Worm (Caenorhabditis elegans) whole organism, L1 larva: ENCODE results near the gene pqm-1.

Experiments used
- C16A3.4 ChIP-seq: fragments of 150-350 bp; optimal IDR thresholded peaks from 2 replicates; lab custom pipeline; 2014; ENCODE audit warnings: missing biosample characterization, missing genetic modification characterization
- C34B4.2 ChIP-seq: sonication (generic microtip); optimal IDR thresholded peaks from 2 replicates; lab custom pipeline; 2017; ENCODE audit warnings: mild to moderate bottlenecking, missing genetic modification characterization, missing compliant biosample characterization
- Y116A8C.19 ChIP-seq: sonication (generic microtip); optimal IDR thresholded peaks from 2 replicates; lab custom pipeline; 2016; ENCODE audit warnings: missing compliant biosample characterization, missing genetic modification characterization, borderline replicate concordance
- aly-2 ChIP-seq: fragments of 150-350 bp; optimal IDR thresholded peaks from 2 replicates; lab custom pipeline; 2014; ENCODE audit warnings: missing biosample characterization, missing genetic modification characterization
- ama-1 ChIP-seq: fragments of 150-350 bp; optimal IDR thresholded peaks from 2 replicates; lab custom pipeline; 2014
- ceh-82 ChIP-seq, 3 experiments: fragments of 150-350 bp in 1 of 3; sonication (generic microtip) in 2 of 3; optimal IDR thresholded peaks; 2 replicates each; lab custom pipeline; 2014 to 2017; ENCODE audit warnings: missing biosample characterization in 3 of 3, missing genetic modification characterization in 3 of 3
- ceh-88 ChIP-seq: fragments of 200-800 bp; sonication (Bioruptor generic); IDR thresholded peaks from 2 replicates; pipeline ENCODE4 v1.3.6; 2022; ENCODE audit warnings: missing genetic modification characterization, missing compliant biosample characterization
- ces-1 ChIP-seq: fragments of 150-350 bp; optimal IDR thresholded peaks from 2 replicates; lab custom pipeline; 2014; ENCODE audit warnings: missing biosample characterization, missing genetic modification reagents, missing genetic modification characterization
- dsc-1 ChIP-seq: sonication (generic microtip); optimal IDR thresholded peaks from 2 replicates; lab custom pipeline; 2016; ENCODE audit warnings: mild to moderate bottlenecking, missing genetic modification characterization, missing compliant biosample characterization
- efl-1 ChIP-seq, 4 experiments: fragments of 150-350 bp; optimal IDR thresholded peaks in 3 of 4; peaks in 1 of 4; 1 replicate in 1 of 4; 2 replicates in 3 of 4; lab custom pipeline; 2014; ENCODE audit warnings: missing biosample characterization in 2 of 4, missing genetic modification characterization in 2 of 4, missing genetic modification reagents in 2 of 4
- egl-13 ChIP-seq: sonication (generic microtip); optimal IDR thresholded peaks from 2 replicates; lab custom pipeline; 2016; ENCODE audit warnings: missing genotype, missing genetic modification reagents, missing genetic modification characterization, missing compliant biosample characterization
- egl-27 ChIP-seq, 2 experiments: fragments of 150-350 bp in 1 of 2; sonication (generic microtip); optimal IDR thresholded peaks; 3 replicates each; lab custom pipeline; 2017 to 2018; ENCODE audit warnings: missing biosample characterization in 2 of 2, missing genetic modification characterization in 2 of 2, missing genetic modification reagents in 2 of 2
- fkh-10 ChIP-seq: sonication (generic microtip); optimal IDR thresholded peaks from 2 replicates; lab custom pipeline; 2017; ENCODE audit warnings: missing biosample characterization, missing genetic modification reagents, missing genetic modification characterization
- grh-1 ChIP-seq: fragments of 200-800 bp; sonication (Bioruptor generic); IDR thresholded peaks from 2 replicates; pipeline ENCODE4 v1.3.6; 2022; ENCODE audit warnings: missing genetic modification reagents, missing genetic modification characterization, missing compliant biosample characterization
- hlh-17 ChIP-seq: fragments of 200-800 bp; sonication (Bioruptor generic); optimal IDR thresholded peaks from 2 replicates; lab custom pipeline; 2018; ENCODE audit warnings: missing genetic modification characterization, mild to moderate bottlenecking, missing compliant biosample characterization, moderate library complexity, borderline replicate concordance
- hpl-2 ChIP-seq: fragments of 150-350 bp; optimal IDR thresholded peaks from 2 replicates; lab custom pipeline; 2014; ENCODE audit warnings: missing biosample characterization, missing genetic modification reagents, missing genetic modification characterization
- isw-1 ChIP-seq: fragments of 200-800 bp; sonication (Bioruptor generic); IDR thresholded peaks from 2 replicates; pipeline ENCODE4 v1.3.6; 2022; ENCODE audit warnings: missing genetic modification characterization, missing compliant biosample characterization
- lin-13 ChIP-seq: fragments of 150-350 bp; optimal IDR thresholded peaks from 2 replicates; lab custom pipeline; 2014; ENCODE audit warnings: missing biosample characterization, missing genetic modification reagents, missing genetic modification characterization
- lin-14 ChIP-seq: fragments of 200-800 bp; sonication (Bioruptor generic); optimal IDR thresholded peaks from 2 replicates; lab custom pipeline; 2018; ENCODE audit warnings: mild to moderate bottlenecking, missing genetic modification characterization, moderate library complexity, missing compliant biosample characterization
- lir-3 ChIP-seq: sonication (generic microtip); optimal IDR thresholded peaks from 2 replicates; lab custom pipeline; 2016; ENCODE audit warnings: mild to moderate bottlenecking, missing genetic modification characterization, moderate library complexity, missing compliant biosample characterization; ENCODE audit not compliant: poor library complexity
- lsy-2 ChIP-seq, 2 experiments: fragments of 150-350 bp; optimal IDR thresholded peaks; 2 replicates each; lab custom pipeline; 2014; ENCODE audit warnings: missing biosample characterization in 2 of 2, missing genetic modification characterization in 2 of 2
- nhr-11 ChIP-seq: fragments of 150-350 bp; optimal IDR thresholded peaks from 2 replicates; lab custom pipeline; 2014; ENCODE audit warnings: missing biosample characterization, missing genetic modification characterization
- nhr-12 ChIP-seq: sonication (generic microtip); optimal IDR thresholded peaks from 2 replicates; lab custom pipeline; 2017; ENCODE audit warnings: missing biosample characterization, missing genetic modification characterization
- nhr-19 ChIP-seq: fragments of 200-800 bp; sonication (Bioruptor generic); conservative IDR thresholded peaks from 2 replicates; pipeline ENCODE4 v1.3.6; 2022; ENCODE audit warnings: missing genetic modification characterization, missing compliant biosample characterization
- nhr-20 ChIP-seq: sonication (generic microtip); optimal IDR thresholded peaks from 2 replicates; lab custom pipeline; 2016; ENCODE audit warnings: mild to moderate bottlenecking, missing genetic modification characterization, missing compliant biosample characterization
- nhr-237 ChIP-seq: fragments of 150-350 bp; optimal IDR thresholded peaks from 2 replicates; lab custom pipeline; 2014; ENCODE audit warnings: missing biosample characterization, missing genetic modification characterization
- nhr-71 ChIP-seq: sonication (generic microtip); optimal IDR thresholded peaks from 2 replicates; lab custom pipeline; 2016; ENCODE audit warnings: mild to moderate bottlenecking, missing genetic modification characterization, moderate library complexity, missing compliant biosample characterization
- nhr-76 ChIP-seq: sonication (generic microtip); optimal IDR thresholded peaks from 2 replicates; lab custom pipeline; 2017; ENCODE audit warnings: missing biosample characterization, missing genetic modification characterization
- nhr-77 ChIP-seq: fragments of 150-350 bp; optimal IDR thresholded peaks from 2 replicates; lab custom pipeline; 2014; ENCODE audit warnings: missing biosample characterization, missing genetic modification characterization
- nhr-85 ChIP-seq: sonication (generic microtip); peaks from one replicate; lab custom pipeline; 2016; ENCODE audit warnings: missing genetic modification characterization, inconsistent platforms, missing compliant biosample characterization
- pag-3 ChIP-seq: sonication (generic microtip); optimal IDR thresholded peaks from 2 replicates; lab custom pipeline; 2017; ENCODE audit warnings: missing genetic modification characterization, mild to moderate bottlenecking, missing compliant biosample characterization, antibody characterized with exemption, borderline replicate concordance; ENCODE audit not compliant: insufficient read depth
- pax-3 ChIP-seq: fragments of 200-800 bp; sonication (Bioruptor generic); optimal IDR thresholded peaks from 2 replicates; lab custom pipeline; 2018; ENCODE audit warnings: mild to moderate bottlenecking, missing genetic modification characterization, moderate library complexity, missing compliant biosample characterization
- pqm-1 ChIP-seq: sonication (generic microtip); optimal IDR thresholded peaks from 3 replicates; lab custom pipeline; 2017; ENCODE audit warnings: missing biosample characterization, missing genetic modification characterization
- rnt-1 ChIP-seq: sonication (generic microtip); optimal IDR thresholded peaks from 2 replicates; lab custom pipeline; 2016; ENCODE audit warnings: mild to moderate bottlenecking, missing genetic modification characterization, moderate library complexity, missing compliant biosample characterization
- snpc-4 ChIP-seq: fragments of 150-350 bp; optimal IDR thresholded peaks from 2 replicates; lab custom pipeline; 2014; ENCODE audit warnings: missing biosample characterization, missing genetic modification characterization
- snu-23 ChIP-seq: sonication (generic microtip); optimal IDR thresholded peaks from 2 replicates; lab custom pipeline; 2016; ENCODE audit warnings: missing genetic modification characterization, missing compliant biosample characterization
- sup-37 ChIP-seq: fragments of 200-800 bp; sonication (Bioruptor generic); optimal IDR thresholded peaks from 2 replicates; lab custom pipeline; 2018; ENCODE audit warnings: mild to moderate bottlenecking, missing genetic modification characterization, missing compliant biosample characterization
- swsn-7 ChIP-seq: sonication (generic microtip); optimal IDR thresholded peaks from 2 replicates; lab custom pipeline; 2016; ENCODE audit warnings: missing genetic modification characterization, missing compliant biosample characterization
- tbx-2 ChIP-seq: sonication (generic microtip); optimal IDR thresholded peaks from 2 replicates; lab custom pipeline; 2016; ENCODE audit warnings: missing genetic modification characterization, missing compliant biosample characterization
- unc-130 ChIP-seq: fragments of 150-350 bp; optimal IDR thresholded peaks from 2 replicates; lab custom pipeline; 2017; ENCODE audit warnings: missing biosample characterization, missing genetic modification characterization, inconsistent platforms
- unc-30 ChIP-seq: sonication (generic microtip); optimal IDR thresholded peaks from 2 replicates; lab custom pipeline; 2017; ENCODE audit warnings: missing biosample characterization, missing genetic modification characterization
- unc-86 ChIP-seq: sonication (generic microtip); optimal IDR thresholded peaks from 2 replicates; lab custom pipeline; 2016; ENCODE audit warnings: missing genetic modification characterization, missing compliant biosample characterization
- unc-98 ChIP-seq: fragments of 200-800 bp; sonication (Bioruptor generic); IDR thresholded peaks from 2 replicates; pipeline ENCODE4 v1.3.6; 2022; ENCODE audit warnings: missing genetic modification characterization, missing compliant biosample characterization
- zag-1 ChIP-seq: fragments of 150-350 bp; optimal IDR thresholded peaks from 2 replicates; lab custom pipeline; 2014; ENCODE audit warnings: missing biosample characterization, missing genetic modification characterization
- zip-4 ChIP-seq: fragments of 200-800 bp; sonication (Bioruptor generic); optimal IDR thresholded peaks from 2 replicates; lab custom pipeline; 2018; ENCODE audit warnings: mild to moderate bottlenecking, missing genetic modification characterization, moderate library complexity, missing compliant biosample characterization
- ztf-11 ChIP-seq, 2 experiments: sonication (generic microtip); optimal IDR thresholded peaks; 2 replicates each; lab custom pipeline; 2016 to 2017; ENCODE audit warnings: missing genetic modification characterization in 2 of 2, missing biosample characterization in 1 of 2, missing compliant biosample characterization in 1 of 2
- ztf-4 ChIP-seq: fragments of 150-350 bp; optimal IDR thresholded peaks from 2 replicates; lab custom pipeline; 2014; ENCODE audit warnings: missing biosample characterization, missing genetic modification characterization

Gene pqm-1

ce11 chrII:11188026-11188425, 35.6 kb upstream of the pqm-1 start, which contains the start of gene F37H8.5:
TSS of gene F37H8.5 (plus strand) at chrII:11188206.
- TF ChIP-seq ztf-4 (tag; lab: Kevin White, UChicago), result no peak
- no peak for TF ChIP-seq ceh-88 (GFP tag; lab: Robert Waterston, UW)
- TF ChIP-seq C34B4.2 (tag; lab: Kevin White, UChicago), result no peak
- TF ChIP-seq efl-1 (optimal IDR thresholded peaks at IDR 0.05; lab: Kevin White, UChicago), result no peak
- TF ChIP-seq efl-1 (GFP tag; optimal IDR thresholded peaks at IDR 0.05 in 1 of 2; lab: Kevin White, UChicago), result peak in 1 of 2 experiments; percentile 19
- TF ChIP-seq dsc-1 (tag; lab: Kevin White, UChicago), result no peak
- TF ChIP-seq egl-27 (tag; optimal IDR thresholded peaks at IDR 0.05; lab: Kevin White, UChicago), result no peak
- peak; percentile 46 for TF ChIP-seq nhr-71 (tag; lab: Kevin White, UChicago)
- no peak for TF ChIP-seq Y116A8C.19 (tag; lab: Kevin White, UChicago)
- no peak for TF ChIP-seq zag-1 (tag; lab: Kevin White, UChicago)
- no peak for TF ChIP-seq ama-1 (lab: Kevin White, UChicago)
- no peak for TF ChIP-seq unc-86 (tag; lab: Kevin White, UChicago)
- no peak for TF ChIP-seq nhr-20 (tag; lab: Kevin White, UChicago)
- no peak for TF ChIP-seq pax-3 (tag; lab: Kevin White, UChicago)
- TF ChIP-seq nhr-77 (tag; lab: Kevin White, UChicago), result no peak
- no peak for TF ChIP-seq nhr-85 (tag; lab: Kevin White, UChicago)
- no peak for TF ChIP-seq hpl-2
- peak; percentile 2 for TF ChIP-seq unc-130 (tag; lab: Kevin White, UChicago)
- TF ChIP-seq isw-1 (GFP tag; lab: Robert Waterston, UW), result no peak
- no peak for TF ChIP-seq unc-30
- TF ChIP-seq pqm-1 (tag; lab: Kevin White, UChicago), result no peak
- no peak for TF ChIP-seq tbx-2 (tag; lab: Kevin White, UChicago)
- no peak for TF ChIP-seq egl-13 (tag; lab: Kevin White, UChicago)
- TF ChIP-seq nhr-11, result no peak
- no peak for TF ChIP-seq sup-37 (GFP tag; lab: Kevin White, UChicago)
- no peak for TF ChIP-seq ces-1 (GFP tag; lab: Kevin White, UChicago)
- TF ChIP-seq fkh-10 (GFP tag; lab: Kevin White, UChicago), result no peak
- peak; percentile 7 for TF ChIP-seq lin-14 (GFP tag; lab: Kevin White, UChicago)
- TF ChIP-seq grh-1 (GFP tag; lab: Robert Waterston, UW), result no peak
- TF ChIP-seq snpc-4 (tag; lab: Kevin White, UChicago), result no peak
- TF ChIP-seq nhr-19, result no peak
- TF ChIP-seq rnt-1 (tag; lab: Kevin White, UChicago), result peak; percentile 59
- no peak for TF ChIP-seq lin-13 (GFP tag; lab: Kevin White, UChicago)
- TF ChIP-seq lir-3 (tag; lab: Kevin White, UChicago), result no peak
- no peak for TF ChIP-seq ztf-11 (tag; optimal IDR thresholded peaks at IDR 0.05; lab: Kevin White, UChicago)
- TF ChIP-seq zip-4 (GFP tag; lab: Kevin White, UChicago), result no peak
- no peak for TF ChIP-seq C16A3.4
- no peak for TF ChIP-seq hlh-17 (GFP tag; lab: Kevin White, UChicago)

ce11 chrII:11185728-11186127, 33.3 kb upstream of the pqm-1 start, which contains the start of gene sfxn-1.2:
TSS of gene sfxn-1.2 (plus strand) at chrII:11186028.
- no peak for TF ChIP-seq ztf-11 (tag; optimal IDR thresholded peaks at IDR 0.05; lab: Kevin White, UChicago)
- TF ChIP-seq dsc-1 (tag; lab: Kevin White, UChicago), result no peak
- no peak for TF ChIP-seq grh-1 (GFP tag; lab: Robert Waterston, UW)

- no peak for TF ChIP-seq egl-27 (tag; optimal IDR thresholded peaks at IDR 0.05; lab: Kevin White, UChicago)
- no peak for TF ChIP-seq aly-2 (tag; lab: Kevin White, UChicago)
- no peak for TF ChIP-seq fkh-10 (GFP tag; lab: Kevin White, UChicago)
- TF ChIP-seq unc-98 (GFP tag; lab: Robert Waterston, UW), result no peak
- no peak for TF ChIP-seq C34B4.2 (tag; lab: Kevin White, UChicago)
- peak; percentile 33 to 34 for TF ChIP-seq efl-1 (optimal IDR thresholded peaks at IDR 0.05; lab: Kevin White, UChicago)
- TF ChIP-seq efl-1 (GFP tag; optimal IDR thresholded peaks at IDR 0.05 in 1 of 2; lab: Kevin White, UChicago), result peak in 1 of 2 experiments; percentile 92
- peak; percentile 24 for TF ChIP-seq swsn-7 (tag; lab: Kevin White, UChicago)
- TF ChIP-seq nhr-237 (tag; lab: Kevin White, UChicago), result no peak
- no peak for TF ChIP-seq ces-1 (GFP tag; lab: Kevin White, UChicago)
- no peak for TF ChIP-seq grh-1 (GFP tag; lab: Robert Waterston, UW)
- no peak for TF ChIP-seq nhr-12 (tag; lab: Kevin White, UChicago)
- TF ChIP-seq nhr-76, result no peak
- peak; percentile 25 to 41 for TF ChIP-seq lsy-2 (tag; optimal IDR thresholded peaks at IDR 0.05; lab: Kevin White, UChicago)
- TF ChIP-seq pag-3 (tag; lab: Kevin White, UChicago), result no peak
- peak; percentile 52 for TF ChIP-seq lin-14 (GFP tag; lab: Kevin White, UChicago)
- peak; percentile 25 for TF ChIP-seq snu-23
- no peak for TF ChIP-seq ceh-88 (GFP tag; lab: Robert Waterston, UW)
- TF ChIP-seq unc-130 (tag; lab: Kevin White, UChicago), result no peak
- peak in 1 of 3 experiments; percentile 40 for TF ChIP-seq ceh-82 (tag; optimal IDR thresholded peaks at IDR 0.05; lab: Kevin White, UChicago)
Observed at ce11 chrII:11184757-11185341, 32.5 kb upstream of the pqm-1 start, which contains the start of gene lir-3. TSS of gene lir-3 (minus strand) at chrII:11184807.
